Fruit fly (Drosophila melanogaster) whole organism: ENCODE measurements around the gene tws.

ENCODE experiments used
- CG8478 ChIP-seq: fragments of >200 bp; optimal IDR thresholded peaks from 2 replicates; lab custom pipeline; 2018; ENCODE audit warnings: inconsistent platforms
- Dll ChIP-seq: fragments of >200 bp; optimal IDR thresholded peaks from 2 replicates; lab custom pipeline; 2017
- EcR ChIP-seq, 2 experiments: fragments of >200 bp; optimal IDR thresholded peaks; 2 replicates each; lab custom pipeline; 2017; ENCODE audit warnings: missing biosample characterization in 2 of 2, missing genetic modification characterization in 2 of 2, missing genetic modification reagents in 2 of 2
- pan ChIP-seq: fragments of >200 bp; optimal IDR thresholded peaks from 2 replicates; lab custom pipeline; 2017
- psq ChIP-seq: fragments of >200 bp; optimal IDR thresholded peaks from 2 replicates; lab custom pipeline; 2017
- usp ChIP-seq: fragments of >200 bp; optimal IDR thresholded peaks from 2 replicates; lab custom pipeline; 2017; ENCODE audit warnings: missing biosample characterization, missing genetic modification characterization, mixed read lengths

dm6 chr3R:10151830-10152513 is 12.4 kb upstream of the tws start, which contains the start of gene CG34303:
- TF ChIP-seq Dll (lab: Kevin White, UChicago) (no peak), pan (no peak), usp (GFP tag; lab: Kevin White, UChicago) (no peak), CG8478 (lab: Kevin White, UChicago) (no peak), psq (lab: Kevin White, UChicago) (no peak), EcR (GFP tag; optimal IDR thresholded peaks at IDR 0.05; lab: Kevin White, UChicago) (no peak)
